Worm (Caenorhabditis elegans) whole organism, early embryonic: Measurements from ENCODE around the gene F54C9.3.

Source experiments
- ama-1 ChIP-seq: fragments of 150-350 bp; optimal IDR thresholded peaks from 2 replicates; lab custom pipeline; 2014
- hmg-4 ChIP-seq: fragments of 200-800 bp; sonication (Bioruptor generic); optimal IDR thresholded peaks from 2 replicates; lab custom pipeline; 2018; ENCODE audit warnings: mild to moderate bottlenecking, missing genetic modification characterization, missing compliant biosample characterization
- sea-1 ChIP-seq: fragments of 200-800 bp; sonication (Bioruptor generic); conservative IDR thresholded peaks from 2 replicates; pipeline ENCODE4 v1.3.6; 2022; ENCODE audit warnings: missing genetic modification characterization, missing compliant biosample characterization
- tbx-11 ChIP-seq: fragments of 200-800 bp; sonication (Bioruptor generic); IDR thresholded peaks from 2 replicates; pipeline ENCODE4 v1.3.6; 2022; ENCODE audit warnings: missing genetic modification characterization, missing compliant biosample characterization

DNA sequence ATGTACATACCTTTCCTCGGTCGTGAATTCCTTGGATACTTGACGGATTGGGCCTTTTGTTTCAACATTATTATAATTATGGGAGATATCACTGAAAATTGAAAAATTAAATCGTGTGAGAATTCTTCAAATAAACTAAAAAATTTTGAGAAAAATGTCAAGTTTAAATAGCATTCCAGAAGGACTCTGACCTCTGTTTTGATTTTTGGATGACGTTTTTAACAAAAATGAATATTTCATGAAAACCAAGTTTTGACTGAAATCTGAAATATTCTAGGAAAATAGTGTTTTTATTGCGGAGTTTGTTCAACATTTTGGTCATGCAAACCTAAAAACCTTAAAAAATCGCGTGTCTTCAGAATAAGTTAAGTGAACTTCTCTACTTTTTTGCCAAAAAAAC, 10.5 kb downstream of the F54C9.3 start, which contains the start of gene glb-27:
- TF ChIP-seq sea-1, result no peak
- TF ChIP-seq hmg-4 (GFP tag; lab: Kevin White, UChicago), result no peak
- TF ChIP-seq ama-1, result no peak
- TF ChIP-seq tbx-11 (GFP tag; lab: Robert Waterston, UW), result no peak
